Fruit fly (Drosophila melanogaster) whole organism, prepupa: ENCODE data around the gene TotM.
A peak's percentile ranks its signal among the peaks of the same experiment; 100 is the strongest.

Experiments used
- Blimp-1 ChIP-seq: fragments of 200-800 bp; sonication (Bioruptor generic); optimal IDR thresholded peaks from 3 replicates; lab custom pipeline; 2017; ENCODE audit warnings: missing biosample characterization, missing genetic modification characterization, mild to moderate bottlenecking, moderate library complexity, missing genetic modification reagents
- CG10669 ChIP-seq: fragments of 200-800 bp; sonication (Bioruptor generic); optimal IDR thresholded peaks from 3 replicates; lab custom pipeline; 2018; ENCODE audit warnings: missing biosample characterization, mild to moderate bottlenecking, missing genetic modification characterization, moderate library complexity
- CG11294 ChIP-seq: fragments of 200-800 bp; sonication (Bioruptor generic); IDR thresholded peaks from 2 replicates; pipeline ENCODE4 v1.3.6; 2022; ENCODE audit warnings: missing biosample characterization, missing genetic modification characterization
- CG11762 ChIP-seq: fragments of 200-800 bp; sonication (Bioruptor generic); optimal IDR thresholded peaks from 3 replicates; lab custom pipeline; 2016; ENCODE audit warnings: missing biosample characterization, missing genetic modification characterization; ENCODE audit not compliant: insufficient read depth
- CG15336 ChIP-seq: fragments of 200-800 bp; sonication (Bioruptor generic); IDR thresholded peaks from 2 replicates; pipeline ENCODE4 v1.3.6; 2022; ENCODE audit warnings: missing biosample characterization, missing genetic modification characterization
- CG1621 ChIP-seq: fragments of 200-800 bp; sonication (Bioruptor generic); optimal IDR thresholded peaks from 3 replicates; lab custom pipeline; 2018; ENCODE audit warnings: missing biosample characterization, mild to moderate bottlenecking, missing genetic modification characterization
- CG16779 ChIP-seq: fragments of 200-800 bp; sonication (Bioruptor generic); optimal IDR thresholded peaks from 3 replicates; lab custom pipeline; 2017; ENCODE audit warnings: missing biosample characterization, mild to moderate bottlenecking, missing genetic modification characterization
- CG31627 ChIP-seq: fragments of 200-800 bp; sonication (Bioruptor generic); optimal IDR thresholded peaks from 3 replicates; lab custom pipeline; 2016; ENCODE audit warnings: missing biosample characterization, missing genetic modification characterization
- CG32006 ChIP-seq: fragments of 200-800 bp; sonication (Bioruptor generic); optimal IDR thresholded peaks from 3 replicates; lab custom pipeline; 2017; ENCODE audit warnings: missing biosample characterization, mild to moderate bottlenecking, missing genetic modification characterization
- CG3919 ChIP-seq: fragments of 200-800 bp; sonication (Bioruptor generic); optimal IDR thresholded peaks from 3 replicates; lab custom pipeline; 2016; ENCODE audit warnings: missing biosample characterization, missing genetic modification characterization
- CG4318 ChIP-seq: fragments of 200-800 bp; sonication (Bioruptor generic); optimal IDR thresholded peaks from 3 replicates; lab custom pipeline; 2017; ENCODE audit warnings: missing biosample characterization, mild to moderate bottlenecking, missing genetic modification characterization
- CG6163 ChIP-seq: fragments of 200-800 bp; sonication (Bioruptor generic); IDR thresholded peaks from 3 replicates; pipeline ENCODE4 v1.3.6; 2022; ENCODE audit warnings: missing biosample characterization, missing genetic modification characterization
- CG6276 ChIP-seq: fragments of 200-800 bp; sonication (Bioruptor generic); optimal IDR thresholded peaks from 2 replicates; lab custom pipeline; 2017; ENCODE audit warnings: missing biosample characterization, mild to moderate bottlenecking, missing genetic modification characterization
- CG6792 ChIP-seq: fragments of 200-800 bp; sonication (Bioruptor generic); optimal IDR thresholded peaks from 3 replicates; lab custom pipeline; 2016; ENCODE audit warnings: missing biosample characterization, missing genetic modification characterization
- CG6808 ChIP-seq: fragments of 200-800 bp; sonication (Bioruptor generic); optimal IDR thresholded peaks from 3 replicates; lab custom pipeline; 2017; ENCODE audit warnings: missing biosample characterization, missing genetic modification characterization, mild to moderate bottlenecking, moderate library complexity, missing genetic modification reagents
- CG6854 ChIP-seq: fragments of 200-800 bp; sonication (Bioruptor generic); optimal IDR thresholded peaks from 2 replicates; lab custom pipeline; 2017; ENCODE audit warnings: missing biosample characterization, mild to moderate bottlenecking, missing genetic modification characterization
- CG7368 ChIP-seq: fragments of 200-800 bp; sonication (Bioruptor generic); optimal IDR thresholded peaks from 3 replicates; lab custom pipeline; 2016; ENCODE audit warnings: missing biosample characterization, missing genetic modification characterization
- CG8119 ChIP-seq: fragments of 200-800 bp; sonication (Bioruptor generic); IDR thresholded peaks from 3 replicates; pipeline ENCODE4 v1.3.6; 2022; ENCODE audit warnings: missing biosample characterization, missing genetic modification characterization
- CG8319 ChIP-seq: fragments of 200-800 bp; sonication (Bioruptor generic); optimal IDR thresholded peaks from 3 replicates; lab custom pipeline; 2016; ENCODE audit warnings: missing biosample characterization, missing genetic modification characterization
- CG8632 ChIP-seq: fragments of 200-800 bp; sonication (Bioruptor generic); optimal IDR thresholded peaks from 3 replicates; lab custom pipeline; 2016; ENCODE audit warnings: missing biosample characterization, missing genetic modification characterization
- CG9139 ChIP-seq: fragments of 200-800 bp; sonication (Bioruptor generic); optimal IDR thresholded peaks from 3 replicates; lab custom pipeline; 2017; ENCODE audit warnings: missing biosample characterization, mild to moderate bottlenecking, missing genetic modification characterization
- Eip75B ChIP-seq: fragments of 200-800 bp; sonication (Bioruptor generic); optimal IDR thresholded peaks from 3 replicates; lab custom pipeline; 2016; ENCODE audit warnings: missing biosample characterization, missing genetic modification characterization
- Eip78C ChIP-seq: fragments of 200-800 bp; sonication (Bioruptor generic); peaks from one replicate; lab custom pipeline; 2016; ENCODE audit warnings: missing biosample characterization, missing genetic modification characterization
- Ets21C ChIP-seq: fragments of 200-800 bp; sonication (Bioruptor generic); optimal IDR thresholded peaks from 3 replicates; lab custom pipeline; 2016; ENCODE audit warnings: missing biosample characterization, missing genetic modification characterization
- Ets96B ChIP-seq: fragments of 200-800 bp; optimal IDR thresholded peaks from 2 replicates; lab custom pipeline; 2019; ENCODE audit warnings: missing biosample characterization, mild to moderate bottlenecking, missing genetic modification characterization, moderate library complexity
- Gug ChIP-seq: fragments of 200-800 bp; sonication (Bioruptor generic); IDR thresholded peaks from 2 replicates; pipeline ENCODE4 v1.3.6; 2022; ENCODE audit warnings: missing biosample characterization, missing genetic modification characterization
- Hr39 ChIP-seq: fragments of 200-800 bp; sonication (Bioruptor generic); optimal IDR thresholded peaks from 2 replicates; lab custom pipeline; 2016; ENCODE audit warnings: missing biosample characterization, missing genetic modification characterization
- Hr4 ChIP-seq: fragments of 200-800 bp; sonication (Bioruptor generic); optimal IDR thresholded peaks from 3 replicates; lab custom pipeline; 2016; ENCODE audit warnings: missing biosample characterization, missing genetic modification characterization
- Lpt ChIP-seq: fragments of 200-800 bp; sonication (Bioruptor generic); optimal IDR thresholded peaks from 3 replicates; lab custom pipeline; 2016; ENCODE audit warnings: missing biosample characterization, missing genetic modification characterization
- OdsH ChIP-seq: fragments of 200-800 bp; sonication (Bioruptor generic); optimal IDR thresholded peaks from 3 replicates; lab custom pipeline; 2016; ENCODE audit warnings: missing biosample characterization, missing genetic modification characterization
- Smox ChIP-seq: fragments of 200-800 bp; sonication (Bioruptor generic); optimal IDR thresholded peaks from 3 replicates; lab custom pipeline; 2016; ENCODE audit warnings: missing biosample characterization, missing genetic modification characterization
- Sox102F ChIP-seq: fragments of 200-800 bp; sonication (Bioruptor generic); optimal IDR thresholded peaks from 2 replicates; lab custom pipeline; 2016; ENCODE audit warnings: missing biosample characterization, mild to moderate bottlenecking, missing genetic modification characterization
- Sox14 ChIP-seq: fragments of 200-800 bp; sonication (Bioruptor generic); optimal IDR thresholded peaks from 3 replicates; lab custom pipeline; 2016; ENCODE audit warnings: missing biosample characterization, missing genetic modification characterization
- achi ChIP-seq: fragments of 200-800 bp; sonication (Bioruptor generic); optimal IDR thresholded peaks from 3 replicates; lab custom pipeline; 2016; ENCODE audit warnings: missing biosample characterization, missing genetic modification characterization
- acj6 ChIP-seq: fragments of 200-800 bp; sonication (Bioruptor generic); optimal IDR thresholded peaks from 3 replicates; lab custom pipeline; 2016; ENCODE audit warnings: missing biosample characterization, missing genetic modification characterization
- cyc ChIP-seq: fragments of 200-800 bp; sonication (Bioruptor generic); optimal IDR thresholded peaks from 3 replicates; lab custom pipeline; 2016; ENCODE audit warnings: missing biosample characterization, missing genetic modification characterization
- dsx ChIP-seq: fragments of 200-800 bp; optimal IDR thresholded peaks from 3 replicates; lab custom pipeline; 2019; ENCODE audit warnings: missing biosample characterization, mild to moderate bottlenecking, missing genetic modification characterization, moderate library complexity; ENCODE audit not compliant: poor library complexity, severe bottlenecking
- eg ChIP-seq: fragments of 200-800 bp; sonication (Bioruptor generic); IDR thresholded peaks from 3 replicates; pipeline ENCODE4 v1.3.6; 2022; ENCODE audit warnings: missing biosample characterization, missing genetic modification characterization
- esn ChIP-seq: fragments of 200-800 bp; sonication (Bioruptor generic); optimal IDR thresholded peaks from 2 replicates; lab custom pipeline; 2016; ENCODE audit warnings: missing biosample characterization, mild to moderate bottlenecking, missing genetic modification characterization, moderate library complexity
- fd59A ChIP-seq: fragments of 200-800 bp; sonication (Bioruptor generic); optimal IDR thresholded peaks from 2 replicates; lab custom pipeline; 2017; ENCODE audit warnings: missing biosample characterization, mild to moderate bottlenecking, missing genetic modification characterization, missing genetic modification reagents
- fd85E ChIP-seq: fragments of 200-800 bp; sonication (Bioruptor generic); optimal IDR thresholded peaks from 3 replicates; lab custom pipeline; 2016; ENCODE audit warnings: missing biosample characterization, missing genetic modification characterization
- fkh ChIP-seq: fragments of 200-800 bp; sonication (Bioruptor generic); optimal IDR thresholded peaks from 3 replicates; lab custom pipeline; 2017; ENCODE audit warnings: missing biosample characterization, mild to moderate bottlenecking, missing genetic modification characterization, moderate library complexity
- net ChIP-seq: fragments of 200-800 bp; sonication (Bioruptor generic); optimal IDR thresholded peaks from 3 replicates; lab custom pipeline; 2016; ENCODE audit warnings: missing biosample characterization, missing genetic modification characterization
- pdm3 ChIP-seq: fragments of 200-800 bp; sonication (Bioruptor generic); optimal IDR thresholded peaks from 3 replicates; lab custom pipeline; 2016; ENCODE audit warnings: missing biosample characterization, missing genetic modification characterization
- salr ChIP-seq, 2 experiments: fragments of 200-800 bp; sonication (Bioruptor generic); optimal IDR thresholded peaks; 3 replicates each; lab custom pipeline; 2016 to 2018; ENCODE audit warnings: missing biosample characterization in 2 of 2, missing genetic modification characterization in 2 of 2, mild to moderate bottlenecking in 1 of 2
- spab ChIP-seq: fragments of 200-800 bp; sonication (Bioruptor generic); optimal IDR thresholded peaks from 2 replicates; lab custom pipeline; 2017; ENCODE audit warnings: missing biosample characterization, mild to moderate bottlenecking, missing genetic modification characterization, missing genetic modification reagents
- svp ChIP-seq: fragments of 200-800 bp; sonication (Bioruptor generic); peaks from one replicate; lab custom pipeline; 2016; ENCODE audit warnings: missing biosample characterization, missing genetic modification characterization
- topi ChIP-seq: fragments of 200-800 bp; sonication (Bioruptor generic); optimal IDR thresholded peaks from 3 replicates; lab custom pipeline; 2016; ENCODE audit warnings: missing biosample characterization, missing genetic modification characterization
- vri ChIP-seq: fragments of 200-800 bp; sonication (Bioruptor generic); optimal IDR thresholded peaks from 3 replicates; lab custom pipeline; 2016; ENCODE audit warnings: missing biosample characterization, mild to moderate bottlenecking, missing genetic modification characterization

Gene TotM

dm6 chr2L:5292643-5292963 is 37.1 kb upstream of the TotM start (continued):
- TF ChIP-seq Sox14 (GFP tag; lab: Kevin White, UChicago) (peak; percentile 74), fd59A (GFP tag; lab: Kevin White, UChicago) (peak; percentile 95), CG6854 (GFP tag; lab: Kevin White, UChicago) (peak; percentile 77), Ets96B (tag; lab: Kevin White, UChicago) (peak; percentile 98), esn (peak; percentile 94), CG11294 (GFP tag; lab: Robert Waterston, UW) (peak; percentile 66), CG7368 (GFP tag; lab: Kevin White, UChicago) (peak; percentile 87), CG8632 (GFP tag; lab: Kevin White, UChicago) (peak; percentile 94), CG6792 (GFP tag; lab: Kevin White, UChicago) (peak; percentile 91), pdm3 (GFP tag; lab: Kevin White, UChicago) (peak; percentile 94), CG16779 (peak; percentile 86)

dm6 chr2L:5292977-5293513 is 36.6 kb upstream of the TotM start:
- TF ChIP-seq Lpt (GFP tag; lab: Kevin White, UChicago) (peak; percentile 81), CG6808 (GFP tag; lab: Kevin White, UChicago) (peak; percentile 96), Ets21C (GFP tag; lab: Kevin White, UChicago) (peak; percentile 93), CG4318 (GFP tag; lab: Kevin White, UChicago) (peak; percentile 80), CG10669 (GFP tag; lab: Kevin White, UChicago) (peak; percentile 97), CG1621 (tag; lab: Kevin White, UChicago) (peak; percentile 94), net (GFP tag; lab: Kevin White, UChicago) (peak; percentile 96), CG3919 (peak; percentile 95), salr (GFP tag; optimal IDR thresholded peaks at IDR 0.05; lab: Kevin White, UChicago) (peak; percentile 82 to 86), esn (peak; percentile 96), CG8632 (GFP tag; lab: Kevin White, UChicago) (peak; percentile 94), CG9139 (GFP tag; lab: Kevin White, UChicago) (peak; percentile 95), achi (GFP tag; lab: Kevin White, UChicago) (peak; percentile 94), CG8319 (GFP tag; lab: Kevin White, UChicago) (peak; percentile 85), dsx (GFP tag; lab: Kevin White, UChicago) (peak; percentile 95), Hr39 (GFP tag; lab: Kevin White, UChicago) (peak; percentile 94), Smox (GFP tag; lab: Kevin White, UChicago) (peak; percentile 94), cyc (GFP tag; lab: Kevin White, UChicago) (peak; percentile 91), CG11762 (GFP tag; lab: Kevin White, UChicago) (peak; percentile 91), svp (GFP tag; lab: Kevin White, UChicago) (peak; percentile 99), Eip75B (GFP tag; lab: Kevin White, UChicago) (peak; percentile 97), CG8119 (GFP tag; lab: Robert Waterston, UW) (peak; percentile 94), CG6792 (GFP tag; lab: Kevin White, UChicago) (peak; percentile 96), Hr4 (GFP tag; lab: Kevin White, UChicago) (peak; percentile 89), spab (GFP tag; lab: Kevin White, UChicago) (peak; percentile 93), topi (GFP tag; lab: Kevin White, UChicago) (peak; percentile 95), CG32006 (GFP tag; lab: Kevin White, UChicago) (peak; percentile 92), acj6 (peak; percentile 96), pdm3 (GFP tag; lab: Kevin White, UChicago) (peak; percentile 96), Sox14 (GFP tag; lab: Kevin White, UChicago) (peak; percentile 99), CG15336 (GFP tag; lab: Robert Waterston, UW) (peak; percentile 93), CG31627 (GFP tag; lab: Kevin White, UChicago) (peak; percentile 95), CG6163 (GFP tag; lab: Robert Waterston, UW) (peak; percentile 96), fd85E (GFP tag; lab: Kevin White, UChicago) (peak; percentile 86), fkh (peak; percentile 70), eg (peak; percentile 92), Eip78C (GFP tag; lab: Kevin White, UChicago) (peak; percentile 98), OdsH (peak; percentile 94), CG7368 (GFP tag; lab: Kevin White, UChicago) (peak; percentile 92), Blimp-1 (peak; percentile 82), Gug (peak; percentile 78), Sox102F (GFP tag; lab: Kevin White, UChicago) (peak; percentile 96), CG6276 (GFP tag; lab: Kevin White, UChicago) (peak; percentile 85), vri (GFP tag; lab: Kevin White, UChicago) (no peak)
